Worm (Caenorhabditis elegans) whole organism, L3 larva: ENCODE measurements around the gene R05D3.12.
"Not testable (repeated sequence)": the region's sequence is repeated elsewhere in the genome, so short reads cannot be mapped to it uniquely, and the experiment has no call there.

Experiments
- R02D3.7 ChIP-seq: fragments of 150-350 bp; optimal IDR thresholded peaks from 2 replicates; lab custom pipeline; 2014; ENCODE audit warnings: missing biosample characterization, missing genetic modification characterization
- ZK546.5 ChIP-seq: sonication (generic microtip); optimal IDR thresholded peaks from 2 replicates; lab custom pipeline; 2017; ENCODE audit warnings: missing biosample characterization, missing genetic modification characterization
- aly-2 ChIP-seq: fragments of 150-350 bp; optimal IDR thresholded peaks from 2 replicates; lab custom pipeline; 2014; ENCODE audit warnings: missing biosample characterization, missing genetic modification characterization
- ama-1 ChIP-seq: fragments of 150-350 bp; optimal IDR thresholded peaks from 2 replicates; lab custom pipeline; 2018
- ceh-16 ChIP-seq: sonication (generic microtip); optimal IDR thresholded peaks from 2 replicates; lab custom pipeline; 2017; ENCODE audit warnings: missing biosample characterization, missing genetic modification characterization
- ceh-28 ChIP-seq: fragments of 150-350 bp; optimal IDR thresholded peaks from 2 replicates; lab custom pipeline; 2014; ENCODE audit warnings: missing biosample characterization, missing genetic modification reagents, missing genetic modification characterization
- ceh-82 ChIP-seq: fragments of 150-350 bp; optimal IDR thresholded peaks from 2 replicates; lab custom pipeline; 2014; ENCODE audit warnings: missing biosample characterization, missing genetic modification characterization
- ceh-9 ChIP-seq: sonication (generic microtip); optimal IDR thresholded peaks from 2 replicates; lab custom pipeline; 2018; ENCODE audit warnings: missing biosample characterization, missing genetic modification characterization
- daf-12 ChIP-seq: fragments of 150-350 bp; optimal IDR thresholded peaks from 2 replicates; lab custom pipeline; 2014; ENCODE audit warnings: missing biosample characterization, missing genetic modification reagents, missing genetic modification characterization
- egl-27 ChIP-seq: sonication (generic microtip); optimal IDR thresholded peaks from 4 replicates; lab custom pipeline; 2017; ENCODE audit warnings: missing biosample characterization, missing genetic modification reagents, missing genetic modification characterization
- egl-5 ChIP-seq: fragments of 150-350 bp; optimal IDR thresholded peaks from 2 replicates; lab custom pipeline; 2017; ENCODE audit warnings: missing biosample characterization, missing genetic modification reagents, missing genetic modification characterization, inconsistent platforms
- elt-1 ChIP-seq: fragments of 150-350 bp; optimal IDR thresholded peaks from 2 replicates; lab custom pipeline; 2014; ENCODE audit warnings: missing biosample characterization, missing genetic modification characterization
- elt-2 ChIP-seq: sonication (generic microtip); optimal IDR thresholded peaks from 2 replicates; lab custom pipeline; 2016; ENCODE audit warnings: missing genetic modification reagents, mild to moderate bottlenecking, missing genetic modification characterization, missing compliant biosample characterization
- elt-3 ChIP-seq, 3 experiments: fragments of 150-350 bp in 1 of 3; sonication (generic microtip) in 2 of 3; optimal IDR thresholded peaks; 2 replicates in 2 of 3; 4 replicates in 1 of 3; lab custom pipeline; 2014 to 2017; ENCODE audit warnings: missing biosample characterization in 3 of 3, missing genetic modification characterization in 3 of 3
- eor-1 ChIP-seq, 2 experiments: fragments of 150-350 bp; optimal IDR thresholded peaks; 2 replicates each; lab custom pipeline; 2014 to 2018; ENCODE audit warnings: missing biosample characterization in 2 of 2, missing genetic modification characterization in 2 of 2
- fkh-10 ChIP-seq: sonication (generic microtip); optimal IDR thresholded peaks from 2 replicates; lab custom pipeline; 2017; ENCODE audit warnings: missing biosample characterization, missing genetic modification reagents, missing genetic modification characterization
- fkh-2 ChIP-seq: fragments of 150-350 bp; optimal IDR thresholded peaks from 2 replicates; lab custom pipeline; 2014; ENCODE audit warnings: missing biosample characterization, missing genetic modification reagents, missing genetic modification characterization
- fos-1 ChIP-seq: fragments of 150-350 bp; optimal IDR thresholded peaks from 2 replicates; lab custom pipeline; 2014; ENCODE audit warnings: missing biosample characterization, missing genetic modification characterization
- hmg-11 ChIP-seq: sonication (generic microtip); optimal IDR thresholded peaks from 2 replicates; lab custom pipeline; 2016; ENCODE audit warnings: missing genetic modification characterization, missing compliant biosample characterization
- jun-1 ChIP-seq: fragments of 150-350 bp; optimal IDR thresholded peaks from 2 replicates; lab custom pipeline; 2014; ENCODE audit warnings: missing biosample characterization, missing genetic modification reagents, missing genetic modification characterization
- lin-15B ChIP-seq: fragments of 150-350 bp; optimal IDR thresholded peaks from 2 replicates; lab custom pipeline; 2014; ENCODE audit warnings: missing biosample characterization, missing genetic modification characterization
- lin-39 ChIP-seq: fragments of 150-350 bp; optimal IDR thresholded peaks from 2 replicates; lab custom pipeline; 2018; ENCODE audit warnings: missing biosample characterization, missing genetic modification reagents, missing genetic modification characterization
- lsy-12 ChIP-seq: sonication (generic microtip); optimal IDR thresholded peaks from 2 replicates; lab custom pipeline; 2016; ENCODE audit warnings: mild to moderate bottlenecking, missing genetic modification characterization, missing compliant biosample characterization
- mml-1 ChIP-seq: fragments of 150-350 bp; sonication (generic microtip); optimal IDR thresholded peaks from 3 replicates; lab custom pipeline; 2014; ENCODE audit warnings: missing biosample characterization, missing genetic modification characterization
- nfya-1 ChIP-seq: sonication (generic microtip); optimal IDR thresholded peaks from 2 replicates; lab custom pipeline; 2017; ENCODE audit warnings: missing genetic modification characterization, mild to moderate bottlenecking, missing compliant biosample characterization, antibody characterized with exemption, moderate library complexity; ENCODE audit not compliant: insufficient read depth
- nhr-11 ChIP-seq: fragments of 150-350 bp; optimal IDR thresholded peaks from 2 replicates; lab custom pipeline; 2014; ENCODE audit warnings: missing biosample characterization, missing genetic modification characterization
- nhr-12 ChIP-seq: fragments of 150-350 bp; optimal IDR thresholded peaks from 2 replicates; lab custom pipeline; 2014; ENCODE audit warnings: missing biosample characterization, missing genetic modification characterization
- nhr-23 ChIP-seq: fragments of 150-350 bp; optimal IDR thresholded peaks from 2 replicates; lab custom pipeline; 2014; ENCODE audit warnings: missing biosample characterization, missing genetic modification reagents, missing genetic modification characterization
- nhr-237 ChIP-seq: fragments of 150-350 bp; optimal IDR thresholded peaks from 2 replicates; lab custom pipeline; 2014; ENCODE audit warnings: missing biosample characterization, missing genetic modification characterization
- nhr-25 ChIP-seq: sonication (generic microtip); optimal IDR thresholded peaks from 2 replicates; lab custom pipeline; 2017; ENCODE audit warnings: missing biosample characterization, missing genetic modification characterization
- nhr-28 ChIP-seq: fragments of 150-350 bp; optimal IDR thresholded peaks from 2 replicates; lab custom pipeline; 2014; ENCODE audit warnings: missing biosample characterization, missing genetic modification characterization
- nhr-43 ChIP-seq: sonication (generic microtip); optimal IDR thresholded peaks from 2 replicates; lab custom pipeline; 2016; ENCODE audit warnings: mild to moderate bottlenecking, missing genetic modification characterization, missing compliant biosample characterization; ENCODE audit not compliant: poor library complexity, severe bottlenecking
- nhr-67 ChIP-seq: fragments of 150-350 bp; optimal IDR thresholded peaks from 2 replicates; lab custom pipeline; 2014; ENCODE audit warnings: missing biosample characterization, missing genetic modification characterization
- nhr-76 ChIP-seq: fragments of 150-350 bp; sonication (generic microtip); optimal IDR thresholded peaks from 5 replicates; lab custom pipeline; 2014; ENCODE audit warnings: missing biosample characterization, missing genetic modification characterization
- nhr-77 ChIP-seq: fragments of 150-350 bp; optimal IDR thresholded peaks from 2 replicates; lab custom pipeline; 2014; ENCODE audit warnings: missing biosample characterization, missing genetic modification characterization
- pqm-1 ChIP-seq: fragments of 150-350 bp; optimal IDR thresholded peaks from 2 replicates; lab custom pipeline; 2017; ENCODE audit warnings: missing biosample characterization, missing genetic modification characterization, inconsistent platforms
- sea-2 ChIP-seq: fragments of 150-350 bp; sonication (generic microtip); optimal IDR thresholded peaks from 4 replicates; lab custom pipeline; 2014; ENCODE audit warnings: missing biosample characterization, missing genetic modification reagents, missing genetic modification characterization
- skn-1 ChIP-seq: fragments of 150-350 bp; optimal IDR thresholded peaks from 2 replicates; lab custom pipeline; 2014; ENCODE audit warnings: missing biosample characterization, missing genetic modification characterization
- snpc-4 ChIP-seq: fragments of 150-350 bp; optimal IDR thresholded peaks from 2 replicates; lab custom pipeline; 2014; ENCODE audit warnings: missing biosample characterization, missing genetic modification characterization
- tbx-2 ChIP-seq: sonication (generic microtip); optimal IDR thresholded peaks from 2 replicates; lab custom pipeline; 2016; ENCODE audit warnings: mild to moderate bottlenecking, missing genetic modification characterization, missing compliant biosample characterization
- unc-39 ChIP-seq: sonication (generic microtip); optimal IDR thresholded peaks from 4 replicates; lab custom pipeline; 2017; ENCODE audit warnings: missing biosample characterization, missing genetic modification characterization
- unc-62 ChIP-seq: fragments of 150-350 bp; sonication (generic microtip); optimal IDR thresholded peaks from 4 replicates; lab custom pipeline; 2014; ENCODE audit warnings: missing biosample characterization, missing genetic modification reagents, missing genetic modification characterization
- zag-1 ChIP-seq: fragments of 150-350 bp; optimal IDR thresholded peaks from 2 replicates; lab custom pipeline; 2014; ENCODE audit warnings: missing biosample characterization, missing genetic modification characterization
- ztf-11 ChIP-seq: fragments of 150-350 bp; optimal IDR thresholded peaks from 2 replicates; lab custom pipeline; 2014; ENCODE audit warnings: missing biosample characterization, missing genetic modification characterization
- ztf-4 ChIP-seq: fragments of 150-350 bp; optimal IDR thresholded peaks from 2 replicates; lab custom pipeline; 2014; ENCODE audit warnings: missing biosample characterization, missing genetic modification characterization

The R05D3.12 gene

ce11 chrIII:8339372-8339771, 41.4 kb upstream of the R05D3.12 start, which contains the start of gene clc-28:
TSS of gene clc-28 (minus strand) at chrIII:8339472.
- not testable (repeated sequence) for TF ChIP-seq fkh-10 (GFP tag; lab: Kevin White, UChicago); nhr-77 (tag; lab: Kevin White, UChicago); lin-39
- TF ChIP-seq, all 47 proteins: peak for 0; not testable (repeated sequence) for 47

DNA sequence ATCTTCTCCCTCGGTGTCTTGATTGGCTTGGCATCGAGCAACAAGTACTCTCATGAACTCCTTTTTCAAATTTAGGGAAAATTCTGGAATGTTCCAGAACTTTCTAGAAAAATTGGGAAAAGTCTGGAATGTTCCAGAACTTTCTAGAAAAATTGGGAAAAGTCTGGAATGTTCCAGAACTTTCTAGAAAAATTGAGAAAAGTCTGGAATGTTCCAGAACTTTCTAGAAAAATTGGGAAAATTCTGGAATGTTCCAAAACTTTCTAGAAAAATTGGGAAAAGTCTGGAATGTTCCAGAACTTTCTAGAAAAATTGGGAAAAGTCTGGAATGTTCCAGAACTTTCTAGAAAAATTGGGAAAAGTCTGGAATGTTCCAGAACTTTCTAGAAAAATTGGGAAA, 36.5 kb upstream of the R05D3.12 start, which contains the start of gene ZC262.7:
Gene ZC262.7 (minus strand): TSS at position 54 of the 400 bp plus-strand sequence.
- not testable (repeated sequence) for TF ChIP-seq ceh-28 (tag; lab: Kevin White, UChicago); lin-39; hmg-11 (tag; lab: Kevin White, UChicago)

DNA sequence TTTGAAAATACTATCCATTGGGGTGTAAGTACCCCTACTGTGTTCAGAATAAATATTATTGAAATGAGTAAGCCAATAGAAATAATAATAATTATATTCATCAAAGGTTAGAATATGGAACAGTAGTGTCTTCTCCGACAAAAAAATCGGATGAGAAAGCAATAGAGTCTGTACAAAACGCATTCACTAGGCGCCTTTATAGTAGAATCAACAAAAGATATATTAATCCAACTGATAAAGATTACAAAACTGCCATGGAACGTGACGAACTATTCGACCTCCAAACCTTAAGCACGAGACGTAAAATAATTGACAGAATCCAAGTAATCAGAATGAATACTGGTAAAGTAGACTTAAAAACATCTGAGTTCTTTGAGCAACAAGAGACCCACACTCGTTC, 32.9 kb upstream of the R05D3.12 start, which contains the start of gene clc-29:
Gene clc-29 (minus strand): TSS at position 101 of the 400 bp plus-strand sequence.
- not testable (repeated sequence) for TF ChIP-seq pqm-1; nhr-12 (tag; lab: Kevin White, UChicago); unc-39 (tag; lab: Kevin White, UChicago)

DNA sequence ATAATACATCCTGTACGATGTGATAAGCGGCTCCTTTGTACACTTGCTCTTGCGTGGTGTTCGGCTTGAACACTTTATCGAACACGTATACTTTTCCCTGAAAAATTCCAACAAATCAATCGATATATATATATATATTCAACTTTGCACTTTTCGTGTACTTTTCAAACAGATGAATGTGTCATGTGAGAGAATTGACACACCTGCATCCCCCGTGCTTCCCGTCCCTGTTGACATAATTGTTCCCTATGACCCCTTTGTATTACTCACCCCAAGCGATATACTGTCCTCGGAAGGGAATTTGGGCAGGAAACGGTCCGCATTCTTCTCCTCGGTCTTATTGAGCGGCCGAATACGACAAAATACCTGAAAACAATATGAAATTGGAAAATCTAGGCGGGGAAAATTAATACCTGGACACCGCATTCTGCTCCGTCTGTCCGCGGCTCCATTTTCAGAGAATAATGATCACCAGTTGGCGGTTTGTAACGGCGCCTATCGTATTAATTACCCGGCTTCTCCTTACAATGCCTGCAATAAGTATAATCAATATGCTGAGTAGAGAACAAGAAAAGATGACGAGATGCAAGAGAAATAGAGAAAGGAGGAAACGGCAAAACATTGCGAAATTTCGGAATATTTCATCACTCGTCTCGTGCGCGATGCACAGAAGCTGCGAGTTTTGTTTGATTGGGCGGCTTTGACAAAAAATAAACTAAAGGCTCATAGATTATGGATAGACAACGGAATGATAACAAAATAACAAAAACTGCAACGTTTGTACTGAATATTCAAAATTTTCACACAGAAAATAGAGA, 25.9 kb upstream of the R05D3.12 start, which contains the start of gene unc-116:
Gene unc-116 (minus strand): TSS at position 531 of the 818 bp plus-strand sequence.
- TF ChIP-seq lin-39 (peak; percentile 39), mml-1 (no peak), unc-62 (no peak), ceh-9 (tag; lab: Kevin White, UChicago) (no peak), fkh-2 (tag; lab: Kevin White, UChicago) (no peak), tbx-2 (tag; lab: Kevin White, UChicago) (no peak), daf-12 (no peak), nhr-67 (no peak), elt-1 (tag; lab: Kevin White, UChicago) (no peak), ceh-28 (tag; lab: Kevin White, UChicago) (peak; percentile 52), elt-3 (tag; optimal IDR thresholded peaks at IDR 0.05; lab: Kevin White, UChicago) (no peak), fos-1 (no peak), snpc-4 (tag; lab: Kevin White, UChicago) (peak; percentile 4), ztf-4 (tag; lab: Kevin White, UChicago) (no peak), egl-5 (no peak), R02D3.7 (tag; lab: Kevin White, UChicago) (no peak), nfya-1 (peak; percentile 88), lin-15B (tag; lab: Kevin White, UChicago) (peak; percentile 36), ceh-82 (tag; lab: Kevin White, UChicago) (no peak), sea-2 (GFP tag; lab: Kevin White, UChicago) (no peak), nhr-11 (tag; lab: Kevin White, UChicago) (no peak), ztf-11 (tag; lab: Kevin White, UChicago) (no peak), ZK546.5 (tag; lab: Kevin White, UChicago) (no peak), nhr-23 (tag; lab: Kevin White, UChicago) (peak; percentile 62), zag-1 (tag; lab: Kevin White, UChicago) (no peak), elt-2 (tag; lab: Kevin White, UChicago) (peak; percentile 8), aly-2 (no peak), fkh-10 (GFP tag; lab: Kevin White, UChicago) (no peak), nhr-43 (tag; lab: Kevin White, UChicago) (no peak), eor-1 (tag; optimal IDR thresholded peaks at IDR 0.05; lab: Kevin White, UChicago) (no peak), skn-1 (tag; lab: Kevin White, UChicago) (no peak), pqm-1 (peak; percentile 18), nhr-237 (tag; lab: Kevin White, UChicago) (no peak), nhr-28 (tag; lab: Kevin White, UChicago) (no peak), ceh-16 (tag; lab: Kevin White, UChicago) (no peak), nhr-76 (tag; lab: Kevin White, UChicago) (no peak), hmg-11 (tag; lab: Kevin White, UChicago) (no peak), ama-1 (peak; percentile 15), nhr-25 (tag; lab: Kevin White, UChicago) (peak; percentile 14), nhr-77 (tag; lab: Kevin White, UChicago) (no peak), lsy-12 (no peak), egl-27 (tag; lab: Kevin White, UChicago) (no peak), nhr-12 (tag; lab: Kevin White, UChicago) (no peak), jun-1 (no peak)
